Worm (Caenorhabditis elegans) whole organism, young adult: Measurements from ENCODE around the gene cdk-12.

Experiments
- B0035.1 ChIP-seq: sonication (generic microtip); optimal IDR thresholded peaks from 2 replicates; lab custom pipeline; 2016; ENCODE audit warnings: missing genetic modification characterization, mild to moderate bottlenecking, missing compliant biosample characterization, missing genotype, missing genetic modification reagents
- B0261.1 ChIP-seq: sonication (generic microtip); optimal IDR thresholded peaks from 2 replicates; lab custom pipeline; 2016; ENCODE audit warnings: mild to moderate bottlenecking, missing genetic modification characterization, moderate library complexity, missing compliant biosample characterization
- D2030.7 ChIP-seq: fragments of 200-800 bp; sonication (Bioruptor generic); IDR thresholded peaks from 2 replicates; pipeline ENCODE4 v1.3.6; 2022; ENCODE audit warnings: missing genetic modification reagents, missing genetic modification characterization, missing compliant biosample characterization
- F39B2.1 ChIP-seq: fragments of 200-800 bp; sonication (Bioruptor generic); IDR thresholded peaks from 2 replicates; pipeline ENCODE4 v1.3.6; 2022; ENCODE audit warnings: missing genetic modification reagents, missing genetic modification characterization, missing compliant biosample characterization
- Y53G8AR.9 ChIP-seq: fragments of 200-800 bp; sonication (Bioruptor generic); conservative IDR thresholded peaks from 2 replicates; pipeline ENCODE4 v1.3.6; 2022; ENCODE audit warnings: missing genetic modification reagents, missing genetic modification characterization, missing compliant biosample characterization
- aptf-2 ChIP-seq: fragments of 200-800 bp; sonication (Bioruptor generic); conservative IDR thresholded peaks from 2 replicates; pipeline ENCODE4 v1.3.6; 2022; ENCODE audit warnings: missing genetic modification reagents, missing genetic modification characterization, missing compliant biosample characterization
- dpl-1 ChIP-seq: fragments of 150-350 bp; optimal IDR thresholded peaks from 2 replicates; lab custom pipeline; 2014; ENCODE audit warnings: missing biosample characterization, missing genetic modification reagents, missing genetic modification characterization
- egrh-3 ChIP-seq: fragments of 200-800 bp; sonication (Bioruptor generic); IDR thresholded peaks from 2 replicates; pipeline ENCODE4 v1.3.6; 2022; ENCODE audit warnings: missing genetic modification reagents, missing genetic modification characterization, missing compliant biosample characterization
- hsf-1 ChIP-seq: fragments of 200-800 bp; sonication (Bioruptor generic); IDR thresholded peaks from 2 replicates; pipeline ENCODE4 v1.3.6; 2022; ENCODE audit warnings: missing genetic modification reagents, missing genetic modification characterization, missing compliant biosample characterization
- let-607 ChIP-seq, 2 experiments: fragments of 200-800 bp in 1 of 2; sonication (Bioruptor generic) in 1 of 2; sonication (generic microtip) in 1 of 2; optimal IDR thresholded peaks; 2 replicates each; lab custom pipeline; 2016 to 2018; ENCODE audit warnings: mild to moderate bottlenecking in 2 of 2, missing compliant biosample characterization in 2 of 2, missing genetic modification characterization in 2 of 2, moderate library complexity in 2 of 2, missing genotype in 1 of 2
- madf-6 ChIP-seq: fragments of 200-800 bp; sonication (Bioruptor generic); IDR thresholded peaks from 2 replicates; pipeline ENCODE4 v1.3.6; 2022; ENCODE audit warnings: missing genetic modification reagents, missing genetic modification characterization, missing compliant biosample characterization
- mes-4 ChIP-seq: sonication (generic microtip); optimal IDR thresholded peaks from 2 replicates; lab custom pipeline; 2016; ENCODE audit warnings: missing genotype, missing genetic modification characterization, missing compliant biosample characterization
- mxl-1 ChIP-seq: sonication (generic microtip); optimal IDR thresholded peaks from 2 replicates; lab custom pipeline; 2016; ENCODE audit warnings: missing genetic modification characterization, missing compliant biosample characterization
- nhr-179 ChIP-seq: sonication (generic microtip); optimal IDR thresholded peaks from 2 replicates; lab custom pipeline; 2016; ENCODE audit warnings: mild to moderate bottlenecking, missing genetic modification characterization, missing compliant biosample characterization
- pha-4 ChIP-seq: fragments of 150-350 bp; sonication (generic microtip); optimal IDR thresholded peaks from 2 replicates; lab custom pipeline; 2014; ENCODE audit warnings: missing biosample characterization, missing genetic modification reagents, missing genetic modification characterization
- sea-2 ChIP-seq: fragments of 200-800 bp; sonication (Bioruptor generic); IDR thresholded peaks from 2 replicates; pipeline ENCODE4 v1.3.6; 2022; ENCODE audit warnings: missing genetic modification characterization, missing compliant biosample characterization
- snpc-4 ChIP-seq, 5 experiments: fragments of 150-350 bp in 1 of 5; sonication (generic microtip) in 4 of 5; optimal IDR thresholded peaks; 2 replicates each; lab custom pipeline; 2014 to 2018; ENCODE audit warnings: missing genetic modification characterization in 5 of 5, missing biosample characterization in 3 of 5, antibody characterized with exemption in 2 of 5, mild to moderate bottlenecking in 2 of 5, missing compliant biosample characterization in 2 of 5, missing genotype in 2 of 5, moderate library complexity in 2 of 5, missing genetic modification reagents in 1 of 5
- sptf-2 ChIP-seq: fragments of 200-800 bp; sonication (Bioruptor generic); optimal IDR thresholded peaks from 2 replicates; lab custom pipeline; 2018; ENCODE audit warnings: mild to moderate bottlenecking, missing genetic modification characterization, missing compliant biosample characterization
- unc-130 ChIP-seq: sonication (generic microtip); optimal IDR thresholded peaks from 2 replicates; lab custom pipeline; 2016; ENCODE audit warnings: missing genetic modification reagents, missing genetic modification characterization, missing compliant biosample characterization
- xnd-1 ChIP-seq: sonication (generic microtip); optimal IDR thresholded peaks from 2 replicates; lab custom pipeline; 2016; ENCODE audit warnings: missing genotype, missing genetic modification reagents, missing genetic modification characterization, missing compliant biosample characterization
- zim-3 ChIP-seq: sonication (generic microtip); optimal IDR thresholded peaks from 2 replicates; lab custom pipeline; 2017; ENCODE audit warnings: mild to moderate bottlenecking, missing genetic modification characterization, moderate library complexity, missing compliant biosample characterization
- ztf-26 ChIP-seq: sonication (generic microtip); optimal IDR thresholded peaks from 2 replicates; lab custom pipeline; 2017; ENCODE audit warnings: missing genetic modification characterization, missing compliant biosample characterization

The cdk-12 gene

ce11 chrIII:4390421-4390820, 57.6 kb downstream of the cdk-12 start:
- TF ChIP-seq D2030.7 (GFP tag; lab: Robert Waterston, UW) (no peak), sea-2 (GFP tag; lab: Robert Waterston, UW) (no peak), zim-3 (no peak), aptf-2 (GFP tag; lab: Robert Waterston, UW) (no peak), sptf-2 (GFP tag; lab: Kevin White, UChicago) (no peak), nhr-179 (tag; lab: Kevin White, UChicago) (no peak), hsf-1 (no peak), unc-130 (no peak), F39B2.1 (GFP tag; lab: Robert Waterston, UW) (no peak), snpc-4 (GFP tag; optimal IDR thresholded peaks at IDR 0.05; lab: Kevin White, UChicago) (no peak), snpc-4 (tag; optimal IDR thresholded peaks at IDR 0.05; lab: Kevin White, UChicago) (no peak), pha-4 (tag; lab: Kevin White, UChicago) (no peak), B0261.1 (no peak), dpl-1 (GFP tag; lab: Kevin White, UChicago) (no peak), mxl-1 (no peak), let-607 (tag; optimal IDR thresholded peaks at IDR 0.05; lab: Kevin White, UChicago) (no peak), mes-4 (tag; lab: Kevin White, UChicago) (no peak), madf-6 (no peak), xnd-1 (tag; lab: Kevin White, UChicago) (no peak)

DNA sequence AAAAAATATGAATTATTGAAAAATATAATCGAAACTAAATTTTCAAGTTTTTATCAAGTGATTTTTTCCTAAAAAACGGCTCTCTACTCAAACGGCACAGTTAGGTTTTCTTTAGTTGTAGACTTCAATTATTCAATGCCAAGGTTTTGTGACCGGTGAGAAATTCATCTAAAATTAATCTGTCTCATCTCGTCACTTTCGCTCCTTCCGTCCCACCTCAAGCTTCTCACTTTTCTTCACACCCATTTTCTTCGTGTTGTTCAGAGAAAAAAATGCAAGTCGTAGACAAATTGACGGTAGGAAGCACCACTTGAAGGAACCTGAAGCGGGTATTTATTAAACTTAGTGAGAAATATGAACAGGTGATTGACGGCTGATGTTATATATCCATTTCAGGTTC, 58.5 kb downstream of the cdk-12 start:
- TF ChIP-seq egrh-3: no peak
- no peak for TF ChIP-seq ztf-26 (tag; lab: Kevin White, UChicago)
- no peak for TF ChIP-seq aptf-2 (GFP tag; lab: Robert Waterston, UW)
- no peak for TF ChIP-seq Y53G8AR.9 (GFP tag; lab: Robert Waterston, UW)
- TF ChIP-seq B0035.1: no peak
- TF ChIP-seq, all 124 proteins: peak for 0
